Worm (Caenorhabditis elegans) whole organism, mixed stage, embryonic: ENCODE data around the gene set-24.

ENCODE experiments used
- M03D4.4 ChIP-seq: sonication (generic microtip); optimal IDR thresholded peaks from 2 replicates; lab custom pipeline; 2017; ENCODE audit warnings: mild to moderate bottlenecking, missing genetic modification characterization, missing compliant biosample characterization
- ces-1 ChIP-seq: fragments of 150-350 bp; optimal IDR thresholded peaks from 2 replicates; lab custom pipeline; 2014; ENCODE audit warnings: missing biosample characterization, missing genetic modification reagents, missing genetic modification characterization
- elt-1 ChIP-seq: sonication (generic microtip); optimal IDR thresholded peaks from 2 replicates; lab custom pipeline; 2017; ENCODE audit warnings: missing genetic modification characterization, mild to moderate bottlenecking, missing compliant biosample characterization, antibody characterized with exemption, moderate library complexity, borderline replicate concordance; ENCODE audit not compliant: insufficient read depth
- flh-1 ChIP-seq: fragments of 200-800 bp; sonication (Bioruptor generic); optimal IDR thresholded peaks from 2 replicates; lab custom pipeline; 2018; ENCODE audit warnings: mild to moderate bottlenecking, missing genetic modification characterization, moderate library complexity, missing compliant biosample characterization
- lin-32 ChIP-seq: fragments of 200-800 bp; sonication (Bioruptor generic); optimal IDR thresholded peaks from 2 replicates; lab custom pipeline; 2018; ENCODE audit warnings: mild to moderate bottlenecking, missing genetic modification characterization, missing compliant biosample characterization
- mab-5 ChIP-seq: fragments of 150-350 bp; optimal IDR thresholded peaks from 2 replicates; lab custom pipeline; 2014; ENCODE audit warnings: missing biosample characterization, missing genetic modification characterization
- nhr-12 ChIP-seq: fragments of 150-350 bp; optimal IDR thresholded peaks from 2 replicates; lab custom pipeline; 2014; ENCODE audit warnings: missing biosample characterization, missing genetic modification characterization
- snpc-4 ChIP-seq: fragments of 150-350 bp; optimal IDR thresholded peaks from 2 replicates; lab custom pipeline; 2014; ENCODE audit warnings: missing biosample characterization, missing genetic modification characterization
- unc-62 ChIP-seq: fragments of 150-350 bp; optimal IDR thresholded peaks from 2 replicates; lab custom pipeline; 2014; ENCODE audit warnings: missing biosample characterization, missing genetic modification reagents, missing genetic modification characterization

The set-24 gene

ce11 chrII:12076355-12076754, 54.4 kb downstream of the set-24 start:
- no peak for TF ChIP-seq elt-1
- TF ChIP-seq flh-1 = no peak

DNA sequence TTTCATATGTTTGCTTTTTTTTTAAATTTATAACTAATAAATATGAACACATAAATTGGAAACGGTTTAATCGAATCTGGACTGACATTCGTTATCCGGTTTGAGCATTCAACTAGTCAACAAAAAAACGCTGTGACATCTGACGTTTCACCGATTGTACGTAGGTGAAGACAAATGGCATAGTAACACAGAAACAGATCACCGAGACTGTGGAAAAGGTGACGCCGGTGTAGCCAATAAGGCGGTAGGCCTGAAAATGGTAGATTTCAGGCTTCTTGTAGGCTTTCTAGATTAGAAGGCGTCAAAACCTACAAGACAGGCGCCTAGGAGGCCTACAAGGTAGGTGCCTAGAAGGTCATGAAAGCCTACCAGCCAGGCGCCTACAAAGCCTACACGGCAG, 59.5 kb downstream of the set-24 start:
- TF ChIP-seq M03D4.4 (tag; lab: Kevin White, UChicago) = no peak
- TF ChIP-seq lin-32 (GFP tag; lab: Kevin White, UChicago) = no peak
- no peak for TF ChIP-seq unc-62 (GFP tag; lab: Kevin White, UChicago)
- no peak for TF ChIP-seq nhr-12
- no peak for TF ChIP-seq snpc-4 (tag; lab: Kevin White, UChicago)
- TF ChIP-seq mab-5 = no peak

DNA sequence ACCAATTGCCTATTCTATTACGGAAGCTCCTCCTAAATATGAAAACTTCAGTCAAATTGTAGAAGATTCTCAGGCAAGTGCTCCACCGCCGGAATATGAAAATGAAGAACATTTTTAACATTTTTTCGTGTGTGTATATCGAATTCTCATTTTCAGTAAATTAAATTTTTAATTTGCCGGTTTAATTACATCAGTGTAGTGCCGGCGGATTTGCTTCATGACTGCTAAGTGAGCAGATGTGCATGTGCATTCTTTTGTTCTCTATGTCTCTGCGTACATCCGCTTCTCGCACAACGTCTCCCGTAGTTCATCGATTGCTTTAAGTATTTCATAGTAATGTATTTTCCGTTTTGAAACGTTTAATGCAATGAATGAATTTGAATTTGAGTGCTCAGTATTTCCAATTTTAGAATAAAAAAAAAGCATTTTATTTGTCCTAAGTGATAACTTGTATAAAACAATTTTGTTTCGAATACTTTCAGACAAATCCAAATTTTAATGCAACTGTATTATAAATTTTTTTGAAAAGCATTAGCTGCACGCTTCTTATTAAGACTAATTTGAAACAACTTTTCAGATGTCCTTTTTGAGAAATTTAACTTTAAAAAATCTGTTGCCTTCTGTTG, 63.2 kb downstream of the set-24 start, which contains the start of gene Y17G7B.22:
Gene Y17G7B.22, plus strand, starts transcription at position 576 of the 626 bp plus-strand sequence.
- TF ChIP-seq ces-1 (GFP tag; lab: Kevin White, UChicago) = peak; percentile 97
- TF ChIP-seq unc-62 (GFP tag; lab: Kevin White, UChicago) = no peak
